Fruit fly (Drosophila melanogaster): ENCODE data around the gene ND-15.

DNA sequence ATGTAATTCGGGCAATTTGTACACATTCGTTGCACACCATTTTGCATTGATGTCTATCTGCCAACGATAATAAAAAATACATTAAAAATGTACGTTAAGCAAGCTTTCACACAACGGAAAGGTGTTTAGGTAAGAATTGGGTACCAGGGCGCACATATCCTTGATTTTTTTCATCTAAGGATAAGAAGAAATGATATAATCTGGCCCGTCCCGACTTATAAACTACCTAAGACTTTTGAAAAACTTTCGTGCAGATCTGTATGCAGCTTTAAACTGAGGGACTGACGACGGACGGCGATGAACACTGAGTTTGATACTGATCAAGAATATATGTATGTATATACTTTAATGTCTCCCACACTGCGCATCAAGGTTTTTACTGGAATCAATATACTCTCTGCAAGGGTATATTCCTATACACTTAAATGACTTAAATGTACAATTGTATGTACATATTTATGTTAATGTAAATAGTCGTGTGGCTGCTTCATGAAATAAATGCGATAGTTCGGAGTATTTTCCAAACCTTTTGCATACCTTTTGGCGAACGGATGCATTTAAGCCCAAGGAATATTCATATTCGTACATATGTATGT lies 49.1 kb upstream of the ND-15 start, which contains the start of gene Cda5:
- TF ChIP-seq CG10348 (GFP tag; IDR thresholded peaks at IDR 0.05) = no peak
- TF ChIP-seq CG8301 (tag; optimal IDR thresholded peaks at IDR 0.05) = no peak
- no peak for TF ChIP-seq Snoo (tag; optimal IDR thresholded peaks at IDR 0.05)
- no peak for TF ChIP-seq CG12605 (GFP tag; IDR thresholded peaks at IDR 0.05)
- no peak for TF ChIP-seq Ets98B (GFP tag; IDR thresholded peaks at IDR 0.05)
- TF ChIP-seq EcR (GFP tag; optimal IDR thresholded peaks at IDR 0.05) = no peak
- no peak for TF ChIP-seq CG9948 (tag; optimal IDR thresholded peaks at IDR 0.05)
- no peak for TF ChIP-seq D1 (tag; optimal IDR thresholded peaks at IDR 0.05)
- no peak for TF ChIP-seq CG15710 (tag; optimal IDR thresholded peaks at IDR 0.05)
- no peak for TF ChIP-seq CG32121 (GFP tag; IDR thresholded peaks at IDR 0.05)
- TF ChIP-seq gl (tag; optimal IDR thresholded peaks at IDR 0.05) = no peak
- no peak for TF ChIP-seq CG17806 (tag; optimal IDR thresholded peaks at IDR 0.05)
- TF ChIP-seq CG8159 (tag; optimal IDR thresholded peaks at IDR 0.05) = no peak
- TF ChIP-seq Pif1B (GFP tag; optimal IDR thresholded peaks at IDR 0.05) = no peak

Measured in whole organism, pupa.